Worm (Caenorhabditis elegans): ENCODE data around the gene F54B11.11.

DNA sequence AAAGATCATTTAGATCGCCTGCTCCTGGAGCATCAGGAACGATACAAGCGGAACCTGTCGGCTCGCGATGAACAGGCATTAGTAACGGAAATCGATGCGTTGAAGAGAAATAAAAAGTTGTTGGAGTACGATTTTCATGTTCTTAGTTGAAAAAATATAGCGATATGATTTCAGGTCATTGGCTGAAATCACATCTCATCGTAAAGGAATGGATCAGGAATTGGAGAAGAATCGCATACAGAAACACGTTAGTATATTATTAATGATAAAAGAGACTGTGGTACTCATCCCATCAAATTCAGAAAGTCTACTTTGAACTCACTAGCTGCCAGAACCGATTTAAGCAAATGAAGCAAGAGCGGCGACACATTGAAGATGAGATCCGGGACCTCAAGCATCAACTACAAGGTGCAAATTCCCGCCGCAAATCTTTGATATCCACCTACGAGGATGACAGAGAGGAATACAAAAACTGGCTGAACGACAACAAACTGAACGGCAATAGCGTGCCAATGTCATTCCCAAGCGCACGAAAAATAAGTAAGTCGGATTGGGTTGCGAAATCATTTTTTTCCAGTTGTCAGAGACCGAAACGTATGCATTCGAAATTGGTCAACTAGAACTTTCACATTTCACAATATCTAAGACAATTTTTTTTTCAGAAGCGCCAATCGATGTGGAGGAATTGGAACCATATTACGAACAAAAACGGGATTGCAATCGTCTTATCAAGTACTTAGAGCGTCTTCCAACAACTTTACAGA lies 48.4 kb upstream of the F54B11.11 start:
- no peak for TF ChIP-seq flt-1 (GFP tag; IDR thresholded peaks at IDR 0.05)
- no peak for TF ChIP-seq hmg-4 (GFP tag; optimal IDR thresholded peaks at IDR 0.05)
- TF ChIP-seq hmbx-1 (tag; optimal IDR thresholded peaks at IDR 0.05), result no peak
- no peak for TF ChIP-seq pes-1 (GFP tag; IDR thresholded peaks at IDR 0.05)
- no peak for TF ChIP-seq ets-7 (tag; optimal IDR thresholded peaks at IDR 0.05)
- no peak for TF ChIP-seq ama-1 (optimal IDR thresholded peaks at IDR 0.05)
- TF ChIP-seq aly-1 (tag; optimal IDR thresholded peaks at IDR 0.05), result no peak
- no peak for TF ChIP-seq scrt-1 (GFP tag; IDR thresholded peaks at IDR 0.05)
- no peak for TF ChIP-seq hnd-1 (tag; optimal IDR thresholded peaks at IDR 0.05)
- no peak for TF ChIP-seq B0310.2 (tag; optimal IDR thresholded peaks at IDR 0.05)
